Worm (Caenorhabditis elegans): ENCODE results near the gene F58B3.6.

The F58B3.6 gene

ce11 chrIV:11665010-11665409 is 28.6 kb downstream of the F58B3.6 start, which contains the start of gene ZK809.9:
ZK809.9 (plus strand) TSS chrIV:11665310.
- no peak for TF ChIP-seq ama-1 (optimal IDR thresholded peaks at IDR 0.05)
- no peak for TF ChIP-seq eor-1 (tag; optimal IDR thresholded peaks at IDR 0.05)

- TF ChIP-seq elt-3 (tag; optimal IDR thresholded peaks at IDR 0.05) (no peak), unc-39 (tag; optimal IDR thresholded peaks at IDR 0.05) (no peak), egl-5 (tag; optimal IDR thresholded peaks at IDR 0.05) (no peak), nhr-25 (tag; optimal IDR thresholded peaks at IDR 0.05) (no peak), aly-2 (tag; optimal IDR thresholded peaks at IDR 0.05) (no peak), R02D3.7 (tag; optimal IDR thresholded peaks at IDR 0.05) (no peak), hmg-11 (tag; optimal IDR thresholded peaks at IDR 0.05) (no peak), ceh-16 (tag; optimal IDR thresholded peaks at IDR 0.05) (no peak), nhr-28 (tag; optimal IDR thresholded peaks at IDR 0.05) (no peak), ztf-4 (tag; optimal IDR thresholded peaks at IDR 0.05) (no peak), nhr-76 (tag; optimal IDR thresholded peaks at IDR 0.05) (no peak), elt-1 (tag; optimal IDR thresholded peaks at IDR 0.05) (no peak), ceh-9 (tag; optimal IDR thresholded peaks at IDR 0.05) (no peak), tbx-2 (tag; optimal IDR thresholded peaks at IDR 0.05) (no peak), lin-15B (tag; optimal IDR thresholded peaks at IDR 0.05) (no peak), ceh-82 (tag; optimal IDR thresholded peaks at IDR 0.05) (no peak)
These were observed 31.6 kb downstream of the F58B3.6 start, which contains the start of gene atg-4.2 for ce11 chrIV:11668001-11668400. atg-4.2 (plus strand) TSS chrIV:11668024.

- no peak for TF ChIP-seq egl-5 (tag; optimal IDR thresholded peaks at IDR 0.05)
- no peak for TF ChIP-seq nhr-25 (tag; optimal IDR thresholded peaks at IDR 0.05)
- TF ChIP-seq nhr-237 (tag; optimal IDR thresholded peaks at IDR 0.05): no peak
- no peak for TF ChIP-seq daf-12 (tag; optimal IDR thresholded peaks at IDR 0.05)
- TF ChIP-seq tbx-2 (tag; optimal IDR thresholded peaks at IDR 0.05): no peak
These were observed 37.1 kb downstream of the F58B3.6 start, which contains the start of gene inx-8 for ce11 chrIV:11673543-11673942. inx-8 (plus strand) TSS chrIV:11673843.

- TF ChIP-seq nhr-77 (tag; optimal IDR thresholded peaks at IDR 0.05) (no peak), lin-15B (tag; optimal IDR thresholded peaks at IDR 0.05) (no peak), eor-1 (tag; optimal IDR thresholded peaks at IDR 0.05) (no peak), nhr-76 (tag; optimal IDR thresholded peaks at IDR 0.05) (no peak), tbx-2 (tag; optimal IDR thresholded peaks at IDR 0.05) (no peak), elt-1 (tag; optimal IDR thresholded peaks at IDR 0.05) (no peak), unc-39 (tag; optimal IDR thresholded peaks at IDR 0.05) (no peak)
These were observed 39.6 kb downstream of the F58B3.6 start, which contains the start of gene inx-9 for ce11 chrIV:11676054-11676453. inx-9 (plus strand) TSS chrIV:11676354.

- no peak for TF ChIP-seq elt-3 (tag; optimal IDR thresholded peaks at IDR 0.05)
- no peak for TF ChIP-seq fkh-2 (tag; optimal IDR thresholded peaks at IDR 0.05)
- no peak for TF ChIP-seq lin-15B (tag; optimal IDR thresholded peaks at IDR 0.05)
- no peak for TF ChIP-seq nhr-12 (tag; optimal IDR thresholded peaks at IDR 0.05)
- no peak for TF ChIP-seq ztf-4 (tag; optimal IDR thresholded peaks at IDR 0.05)
- no peak for TF ChIP-seq nhr-76 (tag; optimal IDR thresholded peaks at IDR 0.05)
- TF ChIP-seq nhr-11 (tag; optimal IDR thresholded peaks at IDR 0.05): no peak
- no peak for TF ChIP-seq pha-4 (tag; optimal IDR thresholded peaks at IDR 0.05)
- TF ChIP-seq nhr-67 (tag; optimal IDR thresholded peaks at IDR 0.05): no peak
- TF ChIP-seq skn-1 (tag; optimal IDR thresholded peaks at IDR 0.05): no peak
- no peak for TF ChIP-seq zag-1 (tag; optimal IDR thresholded peaks at IDR 0.05)
These were observed 45.5 kb downstream of the F58B3.6 start, which contains the start of gene ZK792.4 for ce11 chrIV:11681905-11682304. ZK792.4 (minus strand) TSS chrIV:11682005.
